Fruit fly (Drosophila melanogaster): ENCODE measurements around the gene CG10469.
A peak's percentile ranks its signal among the peaks of the same experiment; 100 is the strongest.

CG10469 gene

DNA sequence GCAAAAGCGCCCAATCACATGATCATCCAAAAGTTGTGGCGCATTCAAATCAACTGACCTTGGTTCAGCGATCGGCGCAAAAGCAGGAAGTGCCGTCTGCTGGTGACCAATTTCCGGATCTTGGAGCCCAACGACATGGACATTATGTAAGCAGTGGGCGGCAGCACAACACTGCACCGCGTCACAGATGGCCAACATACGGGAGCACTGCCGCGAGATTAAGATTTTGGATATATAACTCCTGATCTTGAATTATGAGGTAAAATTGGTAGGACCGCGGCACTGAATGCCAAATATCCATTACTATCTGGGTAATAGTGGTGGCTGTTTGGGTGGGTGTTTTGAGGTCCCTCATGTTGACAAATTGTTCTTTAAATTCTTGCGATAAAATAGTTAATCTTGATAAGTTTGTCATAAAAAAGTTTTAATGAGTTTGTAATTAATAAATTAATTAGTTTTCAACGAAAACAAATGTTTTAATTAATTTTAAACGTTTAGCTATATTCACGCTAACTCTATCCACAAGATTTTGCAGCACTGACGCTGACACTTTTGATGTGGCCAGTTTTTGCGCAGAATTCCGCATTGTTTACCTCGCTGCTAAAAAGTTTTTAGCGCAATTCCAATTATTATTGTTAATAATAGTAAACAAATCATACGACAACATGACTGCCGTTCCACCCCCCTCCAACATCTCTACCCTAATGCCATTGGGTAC lies 18.0 kb downstream of the CG10469 start, which contains the start of the genes CG13295 and CG6610:
CG13295 (minus strand) TSS at position 271 of the 718 bp plus-strand sequence.
CG6610 (plus strand) TSS at position 562 of the 718 bp plus-strand sequence.
- TF ChIP-seq CTCF (optimal IDR thresholded peaks at IDR 0.05) (no peak), CG8478 (optimal IDR thresholded peaks at IDR 0.05) (no peak)

DNA sequence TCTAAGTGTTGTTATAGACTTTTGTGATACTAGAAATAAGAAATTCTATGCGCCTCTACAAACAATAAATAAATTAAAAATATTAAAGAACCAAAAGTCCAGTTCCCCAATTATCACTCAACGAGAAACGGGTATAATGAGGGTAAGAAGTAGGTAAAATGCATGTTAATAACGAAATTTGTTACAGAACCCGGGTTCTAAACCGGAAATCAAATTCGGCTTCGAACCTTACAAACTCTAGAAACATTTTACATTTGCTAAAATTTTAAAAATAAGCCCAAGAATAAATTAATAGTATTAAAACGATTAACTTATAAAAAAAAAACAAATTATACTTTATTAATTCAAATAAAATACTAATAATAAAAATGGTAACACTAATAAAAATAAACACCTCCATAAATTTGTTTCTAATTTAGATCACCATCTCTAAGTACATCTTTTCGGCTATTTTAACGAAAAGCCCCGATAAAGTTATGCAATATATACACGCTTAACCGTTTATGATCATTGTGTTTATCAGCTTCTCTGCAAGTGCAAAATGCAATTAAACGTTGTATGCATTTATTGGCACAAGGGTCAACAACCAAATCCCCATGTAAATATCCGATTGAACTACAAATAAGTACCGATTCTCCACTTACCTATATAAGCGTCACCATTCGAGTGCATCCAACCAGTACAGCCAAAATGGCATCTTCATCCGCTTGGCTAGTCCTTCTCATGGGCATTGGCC lies 21.5 kb downstream of the CG10469 start, which contains the start of gene CG6602:
CG6602 (plus strand) TSS at position 686 of the 736 bp plus-strand sequence.
- TF ChIP-seq CTCF (optimal IDR thresholded peaks at IDR 0.05) (peak in 1 of 2 experiments; percentile 54), CG8478 (optimal IDR thresholded peaks at IDR 0.05) (no peak)

DNA sequence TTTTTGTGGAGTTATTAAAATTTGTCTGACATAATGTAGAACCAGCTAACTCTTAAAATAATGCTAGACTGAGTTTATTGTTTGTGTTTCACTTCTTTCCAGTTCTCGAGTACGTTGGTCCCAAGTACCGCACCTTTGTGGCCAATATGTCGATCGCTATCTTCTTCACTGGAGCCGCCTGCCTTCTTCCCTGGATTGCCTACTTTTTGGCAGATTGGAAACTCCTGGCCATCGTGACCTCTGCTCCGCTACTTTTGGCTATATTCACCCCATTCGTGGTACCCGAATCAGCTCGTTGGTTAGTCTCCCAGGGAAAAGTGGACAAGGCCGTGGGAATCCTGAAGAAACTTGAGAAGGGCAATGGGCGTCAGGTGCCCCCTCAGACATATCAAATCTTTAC lies 23.0 kb downstream of the CG10469 start:
- TF ChIP-seq CTCF (optimal IDR thresholded peaks at IDR 0.05) (no peak), CG8478 (optimal IDR thresholded peaks at IDR 0.05) (no peak)

DNA sequence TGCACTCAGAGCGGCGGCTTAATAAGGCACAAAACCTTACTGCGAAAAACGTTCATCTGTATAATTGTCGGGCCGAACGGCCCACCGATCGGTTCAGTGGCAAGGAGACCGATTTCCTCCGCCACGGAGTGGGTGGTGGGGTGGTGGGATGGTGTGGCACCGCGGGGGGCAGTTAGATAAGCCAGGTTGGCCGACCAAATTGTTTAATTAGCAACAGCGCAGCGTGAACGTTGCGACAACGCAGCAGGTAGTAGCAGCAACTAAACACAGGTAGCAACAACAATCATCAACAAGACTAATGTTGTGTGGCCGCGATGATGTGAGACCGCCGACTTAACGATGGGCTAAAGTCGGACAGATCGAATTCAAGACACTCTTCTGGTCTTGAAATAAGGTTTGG lies 24.9 kb downstream of the CG10469 start:
- TF ChIP-seq CTCF (optimal IDR thresholded peaks at IDR 0.05) (no peak), CG8478 (optimal IDR thresholded peaks at IDR 0.05) (no peak)

DNA sequence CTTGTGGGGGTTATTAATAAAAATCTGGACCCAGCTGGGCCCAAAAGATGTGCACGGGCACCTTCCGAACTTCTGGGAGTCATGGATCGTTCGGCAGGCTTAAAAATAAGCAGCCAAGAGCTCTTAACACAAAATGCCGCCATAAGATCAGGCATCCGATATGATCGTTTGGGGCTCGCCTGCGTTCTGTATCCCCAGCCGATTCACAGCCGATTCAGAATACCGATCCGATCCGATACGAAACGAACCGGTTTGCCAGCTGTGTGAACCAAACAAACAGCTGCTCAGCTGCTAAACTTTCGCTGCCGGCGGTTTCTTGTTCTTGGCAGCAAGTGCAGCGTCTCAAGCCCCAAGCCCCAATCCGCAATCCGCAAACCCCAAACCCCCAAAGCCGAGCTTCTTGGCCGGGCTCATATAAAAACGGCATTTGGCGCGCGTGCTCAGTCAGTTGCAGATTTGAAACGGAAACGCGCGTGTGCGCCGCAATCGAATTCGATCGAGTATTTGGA lies 27.2 kb downstream of the CG10469 start, which contains the start of gene CG42269:
CG42269 (plus strand) TSS at position 416 of the 509 bp plus-strand sequence.
- TF ChIP-seq CTCF (optimal IDR thresholded peaks at IDR 0.05) (no peak), CG8478 (optimal IDR thresholded peaks at IDR 0.05) (no peak)

DNA sequence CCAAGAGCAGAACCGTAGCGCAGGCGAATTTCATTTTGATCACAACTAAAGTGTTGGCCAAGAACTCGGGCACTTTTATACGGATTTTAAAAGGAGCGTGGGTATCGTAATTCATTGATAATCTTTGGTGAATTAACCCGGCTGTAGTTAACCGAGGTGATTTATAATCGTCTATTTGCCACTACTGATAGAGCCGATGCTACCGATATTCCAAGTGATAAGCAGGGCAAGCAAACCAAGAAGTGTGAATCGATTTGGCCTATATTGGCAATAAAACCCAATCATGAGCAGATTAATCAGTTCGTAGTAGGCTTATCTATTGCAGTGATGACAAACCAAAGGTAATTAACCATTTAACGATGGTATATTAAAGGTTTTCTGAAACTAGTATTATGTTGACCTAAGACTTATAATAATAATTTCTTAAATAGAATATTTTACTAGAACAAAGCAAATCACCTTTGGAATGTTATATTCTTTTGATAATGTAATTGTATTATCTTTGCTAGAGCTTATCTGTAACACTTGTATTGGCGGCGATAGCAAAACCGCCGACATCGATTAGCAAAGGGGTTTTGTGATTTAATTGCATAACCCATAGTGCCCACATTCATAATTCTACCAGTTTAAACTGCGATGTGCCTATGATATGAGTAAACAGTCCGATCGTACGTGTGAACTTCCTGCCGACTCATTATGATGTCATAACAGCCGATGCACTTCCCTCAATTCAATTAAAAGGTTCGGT lies 30.1 kb downstream of the CG10469 start, which contains the start of gene CG10472:
CG10472 (minus strand) TSS at position 51 of the 748 bp plus-strand sequence.
- no peak for TF ChIP-seq CTCF (optimal IDR thresholded peaks at IDR 0.05)
- TF ChIP-seq CG8478 (optimal IDR thresholded peaks at IDR 0.05): no peak

DNA sequence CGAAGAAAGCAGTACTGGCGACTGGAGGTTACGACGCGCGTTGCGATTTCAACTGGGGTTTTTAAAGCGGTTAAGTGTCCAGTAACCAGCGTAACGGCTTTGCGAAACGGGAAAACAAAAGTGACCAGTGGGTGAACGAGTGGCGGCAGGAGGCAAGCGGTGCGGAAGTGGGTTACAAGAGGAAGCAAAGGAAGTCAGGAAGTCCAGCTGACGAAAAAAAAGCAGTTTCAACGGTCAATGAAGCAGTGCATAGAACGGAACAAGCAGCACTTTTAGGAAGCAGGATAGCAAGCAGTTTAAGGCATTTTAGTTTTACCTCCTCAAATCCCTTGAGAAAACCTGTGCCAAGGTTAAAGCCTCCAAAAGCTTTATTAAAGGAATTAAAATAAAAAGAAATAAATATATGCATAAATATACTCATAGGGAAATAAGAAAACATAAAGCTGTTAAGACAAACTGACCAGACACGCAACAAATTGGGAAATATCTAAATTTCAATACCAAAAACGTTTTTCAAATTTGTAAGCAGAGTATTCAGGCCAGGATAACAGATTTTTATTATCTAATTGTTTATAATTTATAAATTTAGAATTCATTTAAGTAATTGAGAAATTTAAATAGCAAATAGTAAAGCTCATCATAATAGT lies 33.9 kb downstream of the CG10469 start, which contains the start of gene CG6592:
CG6592 (plus strand) TSS at position 597 of the 647 bp plus-strand sequence.
- TF ChIP-seq CG8478 (optimal IDR thresholded peaks at IDR 0.05) (no peak), CTCF (optimal IDR thresholded peaks at IDR 0.05) (peak; percentile 61 to 65)

DNA sequence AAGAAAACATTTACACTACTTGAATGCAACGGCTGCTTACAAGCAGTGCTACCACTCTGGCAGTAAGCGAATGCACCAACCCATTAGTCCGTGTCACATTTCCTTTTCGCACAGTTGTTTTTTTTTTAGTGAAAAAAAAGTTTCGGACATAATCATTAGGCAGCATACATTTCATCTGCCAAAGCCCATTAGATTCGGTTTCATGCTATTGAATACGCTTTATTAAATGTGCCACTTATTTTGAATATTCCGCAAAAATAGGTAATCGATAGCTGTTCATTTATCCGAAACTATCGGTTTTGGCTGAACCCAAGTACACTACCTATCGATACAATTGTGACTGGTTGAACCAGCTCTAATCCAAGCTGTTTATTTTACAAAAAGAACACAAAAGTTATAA lies 38.3 kb downstream of the CG10469 start, which contains the start of gene tant:
tant (plus strand) TSS at position 334 of the 400 bp plus-strand sequence.
- TF ChIP-seq CG8478 (optimal IDR thresholded peaks at IDR 0.05) (no peak), CTCF (optimal IDR thresholded peaks at IDR 0.05) (peak; percentile 52 to 62)

DNA sequence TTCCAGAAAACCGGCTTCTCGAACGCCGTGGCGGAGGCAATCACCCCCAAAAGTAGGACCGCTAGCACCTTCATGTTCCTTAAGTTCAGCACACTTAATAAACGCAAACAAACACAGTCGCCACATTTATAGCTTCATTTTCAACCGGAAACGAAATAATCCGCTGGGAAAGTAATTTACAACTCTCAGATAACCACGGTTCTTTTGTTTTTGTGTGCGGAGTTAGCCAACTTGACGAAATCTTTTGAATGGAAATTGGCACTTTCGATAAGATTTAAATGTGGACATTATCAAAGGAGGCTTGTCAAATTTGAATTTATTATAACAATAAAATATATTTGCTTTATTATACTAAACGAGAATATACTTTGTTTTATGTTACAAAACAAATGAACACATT lies 38.8 kb downstream of the CG10469 start, which contains the start of gene Jon65Ai:
Jon65Ai (minus strand) TSS at position 101 of the 400 bp plus-strand sequence.
- TF ChIP-seq CG8478 (optimal IDR thresholded peaks at IDR 0.05) (no peak), CTCF (optimal IDR thresholded peaks at IDR 0.05) (no peak)

dm6 chr3L:6052021-6052420 lies 41.1 kb downstream of the CG10469 start, which contains the start of gene Jon65Aii:
Gene Jon65Aii (plus strand): TSS chr3L:6052321.
- no peak for TF ChIP-seq CG8478 (optimal IDR thresholded peaks at IDR 0.05)
- no peak for TF ChIP-seq CTCF (optimal IDR thresholded peaks at IDR 0.05)

DNA sequence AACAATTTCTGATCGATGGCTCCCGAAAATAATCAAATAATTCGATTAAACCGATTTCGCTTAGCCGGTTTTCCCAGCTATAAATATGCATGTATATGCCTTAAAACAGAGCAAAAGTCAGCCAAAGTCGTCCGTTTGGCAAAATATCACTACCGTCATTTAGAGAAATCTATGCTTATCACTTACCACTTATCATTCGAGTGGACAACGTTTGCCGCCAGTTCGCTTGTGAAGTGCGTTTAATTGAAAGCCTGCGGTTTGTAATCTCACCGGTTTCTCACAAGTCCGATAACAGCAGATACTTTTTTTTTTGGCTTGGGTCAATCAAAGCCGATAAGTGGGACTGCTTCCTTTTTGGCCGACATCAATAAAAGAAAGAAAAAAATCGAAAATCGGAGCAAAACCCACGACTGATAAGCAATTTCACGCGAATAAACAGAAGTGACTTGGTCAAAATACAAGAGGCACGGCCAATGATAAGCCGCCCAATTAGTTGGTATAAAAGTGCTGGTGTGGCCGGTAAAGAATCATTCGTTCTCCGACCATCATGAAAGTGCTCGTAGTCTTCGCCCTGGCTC lies 42.8 kb downstream of the CG10469 start, which contains the start of gene Jon65Aiii:
Jon65Aiii (plus strand) TSS at position 528 of the 578 bp plus-strand sequence.
- TF ChIP-seq CG8478 (optimal IDR thresholded peaks at IDR 0.05) (no peak), CTCF (optimal IDR thresholded peaks at IDR 0.05) (no peak)
